Worm (Caenorhabditis elegans) whole organism, young adult: ENCODE measurements around the gene msp-76.
A peak's percentile ranks its signal among the peaks of the same experiment; 100 is the strongest.

Experiments
- B0019.2 ChIP-seq: fragments of 200-800 bp; sonication (Bioruptor generic); conservative IDR thresholded peaks from 2 replicates; pipeline ENCODE4 v1.3.6; 2022; ENCODE audit warnings: missing genetic modification reagents, missing genetic modification characterization, missing compliant biosample characterization
- C06A6.2 ChIP-seq: fragments of 200-800 bp; sonication (Bioruptor generic); conservative IDR thresholded peaks from 2 replicates; pipeline ENCODE4 v1.3.6; 2022; ENCODE audit warnings: missing genetic modification characterization, missing compliant biosample characterization
- C17E4.6 ChIP-seq: fragments of 200-800 bp; sonication (Bioruptor generic); IDR thresholded peaks from 2 replicates; pipeline ENCODE4 v1.3.6; 2022; ENCODE audit warnings: missing genetic modification reagents, missing genetic modification characterization, missing compliant biosample characterization
- F37B4.10 ChIP-seq: fragments of 200-800 bp; sonication (Bioruptor generic); IDR thresholded peaks from 2 replicates; pipeline ENCODE4 v1.3.6; 2022; ENCODE audit warnings: missing genetic modification characterization, missing compliant biosample characterization
- F49E8.2 ChIP-seq: sonication (generic microtip); optimal IDR thresholded peaks from 3 replicates; lab custom pipeline; 2017; ENCODE audit warnings: missing genetic modification characterization, mild to moderate bottlenecking, missing compliant biosample characterization, antibody characterized with exemption, moderate library complexity; ENCODE audit not compliant: insufficient read depth
- Y53F4B.3 ChIP-seq: fragments of 200-800 bp; sonication (Bioruptor generic); IDR thresholded peaks from 2 replicates; pipeline ENCODE4 v1.3.6; 2022; ENCODE audit warnings: missing genetic modification reagents, missing genetic modification characterization, missing compliant biosample characterization
- Y67H2A.10 ChIP-seq: fragments of 200-800 bp; sonication (Bioruptor generic); conservative IDR thresholded peaks from 2 replicates; pipeline ENCODE4 v1.3.6; 2022; ENCODE audit warnings: missing genetic modification reagents, missing genetic modification characterization, missing compliant biosample characterization
- akir-1 ChIP-seq: fragments of 200-800 bp; sonication (Bioruptor generic); optimal IDR thresholded peaks from 2 replicates; lab custom pipeline; 2018; ENCODE audit warnings: mild to moderate bottlenecking, missing genetic modification characterization, moderate library complexity, missing compliant biosample characterization
- ama-1 ChIP-seq, 3 experiments: fragments of 150-350 bp in 1 of 3; sonication (generic microtip) in 2 of 3; optimal IDR thresholded peaks; 2 replicates each; lab custom pipeline; 2014 to 2018; ENCODE audit warnings: missing biosample characterization in 2 of 3, missing genetic modification characterization in 2 of 3, missing genetic modification reagents in 2 of 3
- aptf-3 ChIP-seq: fragments of 200-800 bp; sonication (Bioruptor generic); IDR thresholded peaks from 2 replicates; pipeline ENCODE4 v1.3.6; 2022; ENCODE audit warnings: missing genetic modification characterization, missing compliant biosample characterization
- atf-7 ChIP-seq: sonication (generic microtip); optimal IDR thresholded peaks from 2 replicates; lab custom pipeline; 2017; ENCODE audit warnings: mild to moderate bottlenecking, missing genetic modification characterization, missing compliant biosample characterization
- attf-3 ChIP-seq: fragments of 200-800 bp; sonication (Bioruptor generic); conservative IDR thresholded peaks from 2 replicates; pipeline ENCODE4 v1.3.6; 2022; ENCODE audit warnings: missing genetic modification reagents, missing genetic modification characterization, missing compliant biosample characterization
- attf-6 ChIP-seq: fragments of 200-800 bp; sonication (Bioruptor generic); IDR thresholded peaks from 2 replicates; pipeline ENCODE4 v1.3.6; 2022; ENCODE audit warnings: missing genetic modification reagents, missing genetic modification characterization, missing compliant biosample characterization
- ccch-3 ChIP-seq: fragments of 200-800 bp; sonication (Bioruptor generic); optimal IDR thresholded peaks from 2 replicates; lab custom pipeline; 2018; ENCODE audit warnings: mild to moderate bottlenecking, missing genetic modification characterization, missing compliant biosample characterization
- cebp-1 ChIP-seq, 2 experiments: fragments of 200-800 bp in 1 of 2; sonication (Bioruptor generic) in 1 of 2; sonication (generic microtip) in 1 of 2; IDR thresholded peaks in 1 of 2; optimal IDR thresholded peaks in 1 of 2; 2 replicates each; pipeline versions ENCODE4 v1.3.6 to Lab custom; 2017 to 2022; ENCODE audit warnings: missing compliant biosample characterization in 2 of 2, missing genetic modification characterization in 2 of 2, mild to moderate bottlenecking in 1 of 2, missing genetic modification reagents in 1 of 2, moderate library complexity in 1 of 2
- cebp-2 ChIP-seq: fragments of 200-800 bp; sonication (Bioruptor generic); IDR thresholded peaks from 2 replicates; pipeline ENCODE4 v1.3.6; 2022; ENCODE audit warnings: missing genetic modification characterization, missing compliant biosample characterization
- ceh-27 ChIP-seq: fragments of 200-800 bp; sonication (Bioruptor generic); optimal IDR thresholded peaks from 2 replicates; lab custom pipeline; 2018; ENCODE audit warnings: mild to moderate bottlenecking, missing genetic modification characterization, moderate library complexity, missing compliant biosample characterization
- dpl-1 ChIP-seq: fragments of 150-350 bp; optimal IDR thresholded peaks from 2 replicates; lab custom pipeline; 2014; ENCODE audit warnings: missing biosample characterization, missing genetic modification reagents, missing genetic modification characterization
- egl-18 ChIP-seq: fragments of 200-800 bp; sonication (Bioruptor generic); IDR thresholded peaks from 2 replicates; pipeline ENCODE4 v1.3.6; 2022; ENCODE audit warnings: missing genetic modification reagents, missing genetic modification characterization, missing compliant biosample characterization
- ekl-4 ChIP-seq: fragments of 200-800 bp; sonication (Bioruptor generic); IDR thresholded peaks from 2 replicates; pipeline ENCODE4 v1.3.6; 2022; ENCODE audit warnings: missing genetic modification reagents, missing genetic modification characterization, missing compliant biosample characterization
- ets-4 ChIP-seq: fragments of 200-800 bp; sonication (Bioruptor generic); optimal IDR thresholded peaks from 2 replicates; lab custom pipeline; 2018; ENCODE audit warnings: mild to moderate bottlenecking, missing genetic modification characterization, missing compliant biosample characterization
- hlh-26 ChIP-seq: fragments of 200-800 bp; sonication (Bioruptor generic); conservative IDR thresholded peaks from 2 replicates; pipeline ENCODE4 v1.3.6; 2022; ENCODE audit warnings: missing genetic modification reagents, missing genetic modification characterization, missing compliant biosample characterization
- hmg-20 ChIP-seq: fragments of 200-800 bp; sonication (Bioruptor generic); IDR thresholded peaks from 2 replicates; pipeline ENCODE4 v1.3.6; 2022; ENCODE audit warnings: missing genetic modification reagents, missing genetic modification characterization, missing compliant biosample characterization
- hsf-1 ChIP-seq: fragments of 200-800 bp; sonication (Bioruptor generic); IDR thresholded peaks from 2 replicates; pipeline ENCODE4 v1.3.6; 2022; ENCODE audit warnings: missing genetic modification reagents, missing genetic modification characterization, missing compliant biosample characterization
- let-526 ChIP-seq: fragments of 200-800 bp; sonication (Bioruptor generic); IDR thresholded peaks from 2 replicates; pipeline ENCODE4 v1.3.6; 2022; ENCODE audit warnings: missing genetic modification reagents, missing genetic modification characterization, missing compliant biosample characterization
- lin-40 ChIP-seq: sonication (generic microtip); optimal IDR thresholded peaks from 2 replicates; lab custom pipeline; 2016; ENCODE audit warnings: missing genetic modification characterization, mild to moderate bottlenecking, missing compliant biosample characterization, missing genotype, missing genetic modification reagents
- lir-1 ChIP-seq: fragments of 200-800 bp; sonication (Bioruptor generic); conservative IDR thresholded peaks from 2 replicates; pipeline ENCODE4 v1.3.6; 2022; ENCODE audit warnings: missing genetic modification reagents, missing genetic modification characterization, missing compliant biosample characterization
- madf-6 ChIP-seq: fragments of 200-800 bp; sonication (Bioruptor generic); IDR thresholded peaks from 2 replicates; pipeline ENCODE4 v1.3.6; 2022; ENCODE audit warnings: missing genetic modification reagents, missing genetic modification characterization, missing compliant biosample characterization
- nfya-2 ChIP-seq: fragments of 200-800 bp; sonication (Bioruptor generic); IDR thresholded peaks from 2 replicates; pipeline ENCODE4 v1.3.6; 2022; ENCODE audit warnings: missing genetic modification reagents, missing genetic modification characterization, missing compliant biosample characterization
- nhr-80 ChIP-seq: sonication (generic microtip); optimal IDR thresholded peaks from 2 replicates; lab custom pipeline; 2016; ENCODE audit warnings: missing genetic modification characterization, missing compliant biosample characterization
- nhr-90 ChIP-seq: sonication (generic microtip); optimal IDR thresholded peaks from 2 replicates; lab custom pipeline; 2016; ENCODE audit warnings: missing genotype, mild to moderate bottlenecking, missing genetic modification characterization, missing compliant biosample characterization
- pha-4 ChIP-seq: fragments of 150-350 bp; sonication (generic microtip); optimal IDR thresholded peaks from 2 replicates; lab custom pipeline; 2014; ENCODE audit warnings: missing biosample characterization, missing genetic modification reagents, missing genetic modification characterization
- rec-8 ChIP-seq, 2 experiments: sonication (generic microtip); optimal IDR thresholded peaks; 2 replicates each; lab custom pipeline; 2016; ENCODE audit warnings: mild to moderate bottlenecking in 2 of 2, missing genetic modification characterization in 2 of 2, missing genetic modification reagents in 2 of 2, missing genotype in 2 of 2, missing biosample characterization in 1 of 2, missing compliant biosample characterization in 1 of 2, moderate library complexity in 1 of 2
- repo-1 ChIP-seq: sonication (generic microtip); optimal IDR thresholded peaks from 2 replicates; lab custom pipeline; 2017; ENCODE audit warnings: mild to moderate bottlenecking, missing genetic modification characterization, missing compliant biosample characterization
- somi-1 ChIP-seq: fragments of 200-800 bp; sonication (Bioruptor generic); optimal IDR thresholded peaks from 2 replicates; lab custom pipeline; 2018; ENCODE audit warnings: mild to moderate bottlenecking, missing genetic modification characterization, missing compliant biosample characterization
- tbp1 ChIP-seq: fragments of 200-800 bp; sonication (Bioruptor generic); optimal IDR thresholded peaks from 2 replicates; lab custom pipeline; 2018; ENCODE audit warnings: mild to moderate bottlenecking, missing genetic modification characterization, missing compliant biosample characterization
- tlf-1 ChIP-seq: fragments of 200-800 bp; sonication (Bioruptor generic); optimal IDR thresholded peaks from 2 replicates; lab custom pipeline; 2018; ENCODE audit warnings: mild to moderate bottlenecking, missing genetic modification characterization, missing compliant biosample characterization
- unc-62 ChIP-seq: fragments of 150-350 bp; optimal IDR thresholded peaks from 2 replicates; lab custom pipeline; 2014; ENCODE audit warnings: missing biosample characterization, missing genetic modification reagents, missing genetic modification characterization
- xnd-1 ChIP-seq: sonication (generic microtip); optimal IDR thresholded peaks from 2 replicates; lab custom pipeline; 2016; ENCODE audit warnings: missing genotype, missing genetic modification reagents, missing genetic modification characterization, missing compliant biosample characterization
- zim-3 ChIP-seq: sonication (generic microtip); optimal IDR thresholded peaks from 2 replicates; lab custom pipeline; 2017; ENCODE audit warnings: mild to moderate bottlenecking, missing genetic modification characterization, moderate library complexity, missing compliant biosample characterization
- ztf-26 ChIP-seq: sonication (generic microtip); optimal IDR thresholded peaks from 2 replicates; lab custom pipeline; 2017; ENCODE audit warnings: missing genetic modification characterization, missing compliant biosample characterization
- ztf-3 ChIP-seq: fragments of 200-800 bp; sonication (Bioruptor generic); optimal IDR thresholded peaks from 2 replicates; lab custom pipeline; 2018; ENCODE audit warnings: mild to moderate bottlenecking, missing genetic modification characterization, missing compliant biosample characterization
- ztf-6 ChIP-seq: fragments of 200-800 bp; sonication (Bioruptor generic); IDR thresholded peaks from 2 replicates; pipeline ENCODE4 v1.3.6; 2022; ENCODE audit warnings: missing genetic modification reagents, missing genetic modification characterization, missing compliant biosample characterization

The msp-76 gene

ce11 chrIV:9671001-9671652, 17.7 kb upstream of the msp-76 start (continued):
- peak; percentile 88 for TF ChIP-seq nhr-80 (tag; lab: Kevin White, UChicago)
- TF ChIP-seq ccch-3 = no peak
- TF ChIP-seq attf-6 (GFP tag; lab: Robert Waterston, UW) = no peak
- peak; percentile 67 for TF ChIP-seq lin-40
- no peak for TF ChIP-seq egl-18 (GFP tag; lab: Robert Waterston, UW)
- peak; percentile 20 for TF ChIP-seq tlf-1
- peak; percentile 58 for TF ChIP-seq ama-1 (optimal IDR thresholded peaks at IDR 0.05; lab: Kevin White, UChicago)
- no peak for TF ChIP-seq ama-1 (GFP tag; optimal IDR thresholded peaks at IDR 0.05; lab: Kevin White, UChicago)
- TF ChIP-seq atf-7 (tag; lab: Kevin White, UChicago) = no peak
- TF ChIP-seq ceh-27 (GFP tag; lab: Kevin White, UChicago) = no peak
- TF ChIP-seq lir-1 (GFP tag; lab: Robert Waterston, UW) = no peak
- TF ChIP-seq repo-1 (tag; lab: Kevin White, UChicago) = no peak
- no peak for TF ChIP-seq F49E8.2 (tag; lab: Kevin White, UChicago)
- TF ChIP-seq madf-6 (GFP tag; lab: Robert Waterston, UW) = no peak
- TF ChIP-seq C06A6.2 (GFP tag; lab: Robert Waterston, UW) = 0 out of 2 replicates have a peak, but pooled peaks have one; percentile 46
- TF ChIP-seq pha-4 (tag; lab: Kevin White, UChicago) = peak; percentile 76
- TF ChIP-seq ztf-3 (GFP tag; lab: Kevin White, UChicago) = no peak
- no peak for TF ChIP-seq ets-4 (GFP tag; lab: Kevin White, UChicago)
- no peak for TF ChIP-seq akir-1 (GFP tag; lab: Kevin White, UChicago)
- TF ChIP-seq unc-62 (GFP tag; lab: Kevin White, UChicago) = no peak
- TF ChIP-seq somi-1 (GFP tag; lab: Kevin White, UChicago) = peak; percentile 53
- no peak for TF ChIP-seq attf-3 (GFP tag; lab: Robert Waterston, UW)
- no peak for TF ChIP-seq hlh-26 (GFP tag; lab: Robert Waterston, UW)
- TF ChIP-seq nhr-90 = no peak
- no peak for TF ChIP-seq cebp-1 (GFP tag; IDR thresholded peaks at IDR 0.05; lab: Robert Waterston, UW)
- peak; percentile 74 for TF ChIP-seq cebp-1 (tag; optimal IDR thresholded peaks at IDR 0.05; lab: Kevin White, UChicago)
- TF ChIP-seq let-526 (GFP tag; lab: Robert Waterston, UW) = no peak

ce11 chrIV:9672434-9672833, 16.4 kb upstream of the msp-76 start:
- TF ChIP-seq F37B4.10 (GFP tag; lab: Robert Waterston, UW) = no peak
- peak; percentile 47 for TF ChIP-seq ztf-26 (tag; lab: Kevin White, UChicago)
- peak; percentile 82 for TF ChIP-seq somi-1 (GFP tag; lab: Kevin White, UChicago)
- TF ChIP-seq nfya-2 (GFP tag; lab: Robert Waterston, UW) = no peak
- TF ChIP-seq lin-40 = peak; percentile 53
- no peak for TF ChIP-seq cebp-1 (GFP tag; IDR thresholded peaks at IDR 0.05; lab: Robert Waterston, UW)
- TF ChIP-seq cebp-1 (tag; optimal IDR thresholded peaks at IDR 0.05; lab: Kevin White, UChicago) = peak; percentile 33

ce11 chrIV:9673206-9673605, 15.6 kb upstream of the msp-76 start:
- TF ChIP-seq ceh-27 (GFP tag; lab: Kevin White, UChicago) (no peak), rec-8 (tag; optimal IDR thresholded peaks at IDR 0.05; lab: Kevin White, UChicago) (no peak), cebp-2 (GFP tag; lab: Robert Waterston, UW) (no peak), ztf-6 (GFP tag; lab: Robert Waterston, UW) (no peak), Y67H2A.10 (GFP tag; lab: Robert Waterston, UW) (no peak), tbp1 (no peak), dpl-1 (GFP tag; lab: Kevin White, UChicago) (no peak), Y53F4B.3 (GFP tag; lab: Robert Waterston, UW) (no peak), zim-3 (tag; lab: Kevin White, UChicago) (no peak), repo-1 (tag; lab: Kevin White, UChicago) (no peak), aptf-3 (GFP tag; lab: Robert Waterston, UW) (no peak), xnd-1 (tag; lab: Kevin White, UChicago) (no peak), hmg-20 (no peak), nhr-80 (tag; lab: Kevin White, UChicago) (no peak), ekl-4 (no peak), C17E4.6 (no peak), hsf-1 (GFP tag; lab: Robert Waterston, UW) (no peak), akir-1 (GFP tag; lab: Kevin White, UChicago) (no peak), hlh-26 (GFP tag; lab: Robert Waterston, UW) (no peak), B0019.2 (GFP tag; lab: Robert Waterston, UW) (no peak)
